Worm (Caenorhabditis elegans) whole organism, early embryonic: ENCODE results near the gene D2023.1.

Experiments
- B0310.2 ChIP-seq: sonication (generic microtip); optimal IDR thresholded peaks from 2 replicates; lab custom pipeline; 2016; ENCODE audit warnings: mild to moderate bottlenecking, missing genetic modification characterization, missing compliant biosample characterization
- F13C5.2 ChIP-seq: sonication (generic microtip); optimal IDR thresholded peaks from 2 replicates; lab custom pipeline; 2017; ENCODE audit warnings: mild to moderate bottlenecking, missing genetic modification characterization, inconsistent platforms, missing compliant biosample characterization
- aly-1 ChIP-seq: sonication (generic microtip); optimal IDR thresholded peaks from 2 replicates; lab custom pipeline; 2016; ENCODE audit warnings: missing genetic modification characterization, missing compliant biosample characterization
- ama-1 ChIP-seq: fragments of 150-350 bp; optimal IDR thresholded peaks from 2 replicates; lab custom pipeline; 2014
- ceh-13 ChIP-seq: fragments of 200-800 bp; sonication (Bioruptor generic); optimal IDR thresholded peaks from 2 replicates; lab custom pipeline; 2018; ENCODE audit warnings: mild to moderate bottlenecking, missing genetic modification characterization, missing compliant biosample characterization
- ceh-36 ChIP-seq: sonication (generic microtip); optimal IDR thresholded peaks from 2 replicates; lab custom pipeline; 2016; ENCODE audit warnings: missing genetic modification characterization, inconsistent platforms, missing compliant biosample characterization
- ets-7 ChIP-seq: sonication (generic microtip); optimal IDR thresholded peaks from 2 replicates; lab custom pipeline; 2016; ENCODE audit warnings: missing genotype, missing genetic modification characterization, missing compliant biosample characterization
- flt-1 ChIP-seq: fragments of 200-800 bp; sonication (Bioruptor generic); IDR thresholded peaks from 2 replicates; pipeline ENCODE4 v1.3.6; 2022; ENCODE audit warnings: missing genetic modification characterization, missing compliant biosample characterization
- hmbx-1 ChIP-seq: sonication (generic microtip); optimal IDR thresholded peaks from 2 replicates; lab custom pipeline; 2016; ENCODE audit warnings: mild to moderate bottlenecking, missing genetic modification characterization, missing compliant biosample characterization
- hmg-4 ChIP-seq: fragments of 200-800 bp; sonication (Bioruptor generic); optimal IDR thresholded peaks from 2 replicates; lab custom pipeline; 2018; ENCODE audit warnings: mild to moderate bottlenecking, missing genetic modification characterization, missing compliant biosample characterization
- hnd-1 ChIP-seq: sonication (generic microtip); optimal IDR thresholded peaks from 2 replicates; lab custom pipeline; 2016; ENCODE audit warnings: missing genetic modification characterization, missing compliant biosample characterization
- pes-1 ChIP-seq: fragments of 200-800 bp; sonication (Bioruptor generic); IDR thresholded peaks from 2 replicates; pipeline ENCODE4 v1.3.6; 2022; ENCODE audit warnings: missing genetic modification reagents, missing genetic modification characterization, missing compliant biosample characterization
- scrt-1 ChIP-seq: fragments of 200-800 bp; sonication (Bioruptor generic); IDR thresholded peaks from 2 replicates; pipeline ENCODE4 v1.3.6; 2022; ENCODE audit warnings: missing genetic modification characterization, missing compliant biosample characterization
- sea-1 ChIP-seq: fragments of 200-800 bp; sonication (Bioruptor generic); conservative IDR thresholded peaks from 2 replicates; pipeline ENCODE4 v1.3.6; 2022; ENCODE audit warnings: missing genetic modification characterization, missing compliant biosample characterization
- tbx-11 ChIP-seq: fragments of 200-800 bp; sonication (Bioruptor generic); IDR thresholded peaks from 2 replicates; pipeline ENCODE4 v1.3.6; 2022; ENCODE audit warnings: missing genetic modification characterization, missing compliant biosample characterization
- tbx-37 ChIP-seq: fragments of 200-800 bp; sonication (Bioruptor generic); conservative IDR thresholded peaks from 2 replicates; pipeline ENCODE4 v1.3.6; 2022; ENCODE audit warnings: missing genetic modification reagents, missing genetic modification characterization, missing compliant biosample characterization
- tra-4 ChIP-seq: sonication (generic microtip); optimal IDR thresholded peaks from 2 replicates; lab custom pipeline; 2017; ENCODE audit warnings: missing genetic modification characterization, missing compliant biosample characterization

Gene D2023.1

ce11 chrV:11758635-11759034 lies 30.7 kb upstream of the D2023.1 start, which contains the start of gene T04F3.3:
TSS of gene T04F3.3 (plus strand) at chrV:11758935.
- TF ChIP-seq sea-1 (no peak), F13C5.2 (tag; lab: Kevin White, UChicago) (no peak), tbx-11 (GFP tag; lab: Robert Waterston, UW) (no peak), tbx-37 (GFP tag; lab: Robert Waterston, UW) (no peak), ceh-36 (tag; lab: Kevin White, UChicago) (no peak), ama-1 (lab: Kevin White, UChicago) (no peak), hmbx-1 (tag; lab: Kevin White, UChicago) (no peak), pes-1 (GFP tag; lab: Robert Waterston, UW) (no peak), ets-7 (tag; lab: Kevin White, UChicago) (no peak), hnd-1 (tag; lab: Kevin White, UChicago) (no peak), flt-1 (no peak), scrt-1 (GFP tag; lab: Robert Waterston, UW) (no peak), aly-1 (tag; lab: Kevin White, UChicago) (no peak), tra-4 (tag; lab: Kevin White, UChicago) (no peak), hmg-4 (GFP tag; lab: Kevin White, UChicago) (no peak), ceh-13 (GFP tag; lab: Kevin White, UChicago) (no peak), B0310.2 (no peak)

DNA sequence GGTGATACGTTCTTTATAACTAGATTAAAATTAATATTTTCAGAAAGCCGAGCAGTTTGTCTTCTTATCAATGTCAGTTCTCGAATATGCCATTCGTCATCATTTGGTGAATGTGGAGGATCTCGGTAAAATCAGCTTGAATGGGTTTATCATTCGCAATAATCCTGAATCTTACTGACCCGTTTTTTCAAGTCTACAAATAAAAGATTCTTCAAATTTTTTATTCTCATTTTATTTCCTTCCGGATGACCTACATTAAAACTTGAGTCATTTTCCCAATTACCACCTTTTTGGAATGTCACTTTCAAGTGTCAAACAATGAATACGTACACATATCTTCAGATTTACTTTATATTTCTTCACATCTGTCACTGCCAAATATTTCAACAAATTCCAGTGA lies 29.0 kb upstream of the D2023.1 start, which contains the start of gene T04F3.5:
Gene T04F3.5 (plus strand): TSS at position 301 of the 400 bp plus-strand sequence.
- TF ChIP-seq ceh-13 (GFP tag; lab: Kevin White, UChicago) (no peak), scrt-1 (GFP tag; lab: Robert Waterston, UW) (no peak), hnd-1 (tag; lab: Kevin White, UChicago) (no peak), hmbx-1 (tag; lab: Kevin White, UChicago) (no peak), ets-7 (tag; lab: Kevin White, UChicago) (no peak)

DNA sequence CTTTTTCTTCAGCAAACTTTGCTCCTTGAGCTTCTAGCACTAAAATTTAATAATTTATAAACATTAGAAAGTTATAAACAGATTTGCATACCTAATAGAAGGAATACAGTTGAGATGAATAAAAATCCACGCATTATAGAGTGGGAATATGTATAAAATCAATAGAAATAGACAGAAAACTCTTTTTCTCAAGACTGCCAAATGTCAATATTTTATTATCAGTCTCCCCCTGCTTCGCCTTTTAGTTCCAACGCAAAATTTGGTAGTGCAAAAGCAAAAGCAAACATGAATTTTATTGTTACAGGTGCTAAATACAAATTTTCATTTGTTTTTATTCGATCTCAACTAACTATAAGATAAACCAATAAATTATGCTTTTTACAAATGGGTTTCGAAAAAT lies 26.5 kb upstream of the D2023.1 start, which contains the start of gene T04F3.4:
Gene T04F3.4 (minus strand): TSS at position 187 of the 400 bp plus-strand sequence.
- TF ChIP-seq F13C5.2 (tag; lab: Kevin White, UChicago): no peak
- no peak for TF ChIP-seq tbx-11 (GFP tag; lab: Robert Waterston, UW)
- no peak for TF ChIP-seq tra-4 (tag; lab: Kevin White, UChicago)

DNA sequence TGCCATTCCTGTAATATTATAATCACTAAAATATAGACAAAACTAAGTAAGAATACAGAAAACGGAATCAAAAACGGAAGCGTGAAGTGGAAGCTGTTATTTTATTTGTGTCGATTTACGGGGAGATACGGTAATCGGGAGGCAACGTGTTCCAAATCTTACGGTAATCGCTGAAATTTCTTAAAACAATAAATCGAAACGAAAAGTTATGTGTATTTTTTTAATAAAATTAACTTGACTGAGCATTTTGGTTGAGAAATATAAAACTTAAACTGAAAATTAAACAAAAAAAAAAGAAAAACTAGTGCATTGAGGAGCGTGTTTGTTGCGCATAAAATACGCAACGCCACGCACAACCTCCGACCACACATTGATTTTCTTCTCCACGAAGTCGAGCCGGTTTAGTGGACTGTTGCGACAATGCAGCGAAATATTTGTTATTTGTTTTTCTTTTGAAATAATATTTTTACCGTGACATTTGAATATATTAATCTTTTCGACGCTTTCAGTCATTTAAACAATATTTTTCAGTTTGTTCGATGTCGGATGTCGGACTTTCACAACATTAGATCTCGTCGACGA lies 24.9 kb upstream of the D2023.1 start, which contains the start of the genes F55A11.1 and syx-5:
Gene F55A11.1 (minus strand): TSS at position 13 of the 582 bp plus-strand sequence.
Gene syx-5 (plus strand): TSS at position 532 of the 582 bp plus-strand sequence.
- TF ChIP-seq hmbx-1 (tag; lab: Kevin White, UChicago): no peak
- peak; percentile 64 for TF ChIP-seq F13C5.2 (tag; lab: Kevin White, UChicago)
- TF ChIP-seq scrt-1 (GFP tag; lab: Robert Waterston, UW): no peak
- TF ChIP-seq tbx-37 (GFP tag; lab: Robert Waterston, UW): no peak

DNA sequence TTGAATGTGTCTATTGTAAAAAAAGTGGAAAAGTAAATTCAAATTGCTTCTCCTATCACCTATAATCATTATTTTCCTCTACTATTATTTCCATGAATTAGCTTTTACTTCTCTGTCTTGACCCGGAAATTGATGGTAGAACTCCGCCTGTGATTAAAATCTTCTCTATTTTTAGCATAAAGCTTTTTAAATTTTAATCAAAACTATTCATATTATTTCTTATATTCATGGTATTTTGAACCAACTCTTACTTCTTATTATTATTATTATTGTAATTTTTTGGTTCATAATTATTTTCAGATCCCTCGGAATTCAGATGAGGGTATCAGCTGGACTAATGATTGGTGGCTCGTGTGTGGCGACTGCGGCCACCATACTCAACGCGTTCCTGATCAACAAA lies 22.3 kb upstream of the D2023.1 start, which contains the start of gene sel-11:
Gene sel-11 (plus strand): TSS at position 301 of the 400 bp plus-strand sequence.
- TF ChIP-seq tbx-11 (GFP tag; lab: Robert Waterston, UW) (no peak), F13C5.2 (tag; lab: Kevin White, UChicago) (no peak), ama-1 (lab: Kevin White, UChicago) (no peak), scrt-1 (GFP tag; lab: Robert Waterston, UW) (no peak), aly-1 (tag; lab: Kevin White, UChicago) (no peak), B0310.2 (no peak), ets-7 (tag; lab: Kevin White, UChicago) (no peak), tbx-37 (GFP tag; lab: Robert Waterston, UW) (no peak), hnd-1 (tag; lab: Kevin White, UChicago) (no peak), ceh-13 (GFP tag; lab: Kevin White, UChicago) (no peak), tra-4 (tag; lab: Kevin White, UChicago) (no peak), flt-1 (no peak), sea-1 (no peak), hmbx-1 (tag; lab: Kevin White, UChicago) (no peak), ceh-36 (tag; lab: Kevin White, UChicago) (no peak), pes-1 (GFP tag; lab: Robert Waterston, UW) (no peak)

ce11 chrV:11769646-11770045 lies 19.7 kb upstream of the D2023.1 start:
- TF ChIP-seq hmg-4 (GFP tag; lab: Kevin White, UChicago) (no peak), hmbx-1 (tag; lab: Kevin White, UChicago) (no peak), F13C5.2 (tag; lab: Kevin White, UChicago) (no peak), hnd-1 (tag; lab: Kevin White, UChicago) (no peak), sea-1 (no peak), tra-4 (tag; lab: Kevin White, UChicago) (no peak), aly-1 (tag; lab: Kevin White, UChicago) (no peak), tbx-11 (GFP tag; lab: Robert Waterston, UW) (no peak), ceh-36 (tag; lab: Kevin White, UChicago) (no peak), pes-1 (GFP tag; lab: Robert Waterston, UW) (no peak), flt-1 (no peak), ets-7 (tag; lab: Kevin White, UChicago) (no peak), ceh-13 (GFP tag; lab: Kevin White, UChicago) (no peak), B0310.2 (no peak), scrt-1 (GFP tag; lab: Robert Waterston, UW) (no peak), ama-1 (lab: Kevin White, UChicago) (no peak)

- TF ChIP-seq tra-4 (tag; lab: Kevin White, UChicago) (no peak), ceh-36 (tag; lab: Kevin White, UChicago) (peak; percentile 38), ceh-13 (GFP tag; lab: Kevin White, UChicago) (no peak), ama-1 (lab: Kevin White, UChicago) (peak; percentile 19), ets-7 (tag; lab: Kevin White, UChicago) (no peak), aly-1 (tag; lab: Kevin White, UChicago) (peak; percentile 45)
Observed at ce11 chrV:11770053-11770517, 19.3 kb upstream of the D2023.1 start, which contains the start of gene F55A11.4. TSS of gene F55A11.4 (plus strand) at chrV:11770467.
